Fruit fly (Drosophila melanogaster) whole organism, embryonic: ENCODE measurements around the gene CG14657.

ENCODE experiments used
- B-H2 ChIP-seq: fragments of 200-800 bp; sonication (Bioruptor generic); optimal IDR thresholded peaks from 2 replicates; lab custom pipeline; 2018; ENCODE audit warnings: missing biosample characterization, mild to moderate bottlenecking, missing genetic modification characterization
- CG10209 ChIP-seq: fragments of 200-800 bp; sonication (Bioruptor generic); optimal IDR thresholded peaks from 3 replicates; lab custom pipeline; 2017; ENCODE audit warnings: missing biosample characterization, mild to moderate bottlenecking, missing genetic modification characterization, missing genetic modification reagents
- CG1024 ChIP-seq: fragments of 200-800 bp; sonication (Bioruptor generic); IDR thresholded peaks from 2 replicates; pipeline ENCODE4 v1.3.6; 2022; ENCODE audit warnings: missing biosample characterization, missing genetic modification characterization
- CG11247 ChIP-seq: fragments of 200-800 bp; sonication (Bioruptor generic); IDR thresholded peaks from 2 replicates; pipeline ENCODE4 v1.3.6; 2022; ENCODE audit warnings: missing biosample characterization, missing genetic modification characterization
- CG11398 ChIP-seq: fragments of 200-800 bp; sonication (Bioruptor generic); optimal IDR thresholded peaks from 2 replicates; lab custom pipeline; 2016; ENCODE audit warnings: missing biosample characterization, missing genetic modification characterization
- CG12071 ChIP-seq: fragments of 200-800 bp; sonication (Bioruptor generic); optimal IDR thresholded peaks from 3 replicates; lab custom pipeline; 2018; ENCODE audit warnings: missing biosample characterization, mild to moderate bottlenecking, missing genetic modification characterization
- CG15479 ChIP-seq: fragments of 200-800 bp; sonication (Bioruptor generic); optimal IDR thresholded peaks from 3 replicates; lab custom pipeline; 2019; ENCODE audit warnings: missing biosample characterization, mild to moderate bottlenecking, missing genetic modification characterization, moderate library complexity
- CG1602 ChIP-seq: fragments of 200-800 bp; sonication (Bioruptor generic); optimal IDR thresholded peaks from 3 replicates; lab custom pipeline; 2016; ENCODE audit warnings: missing biosample characterization, missing genetic modification characterization
- CG17359 ChIP-seq: fragments of 200-800 bp; sonication (Bioruptor generic); optimal IDR thresholded peaks from 3 replicates; lab custom pipeline; 2018; ENCODE audit warnings: missing biosample characterization, mild to moderate bottlenecking, missing genetic modification characterization, moderate library complexity
- CG6683 ChIP-seq: fragments of 200-800 bp; sonication (Bioruptor generic); optimal IDR thresholded peaks from 2 replicates; lab custom pipeline; 2017; ENCODE audit warnings: missing biosample characterization, mild to moderate bottlenecking, missing genetic modification characterization, missing genetic modification reagents
- CG7271 ChIP-seq: fragments of 200-800 bp; sonication (Bioruptor generic); optimal IDR thresholded peaks from 2 replicates; lab custom pipeline; 2018; ENCODE audit warnings: missing biosample characterization, mild to moderate bottlenecking, missing genetic modification characterization, moderate library complexity
- CG7357 ChIP-seq: fragments of 200-800 bp; sonication (Bioruptor generic); IDR thresholded peaks from 3 replicates; pipeline ENCODE4 v1.3.6; 2022; ENCODE audit warnings: missing biosample characterization, missing genetic modification characterization
- CG8478 ChIP-seq: fragments of >200 bp; optimal IDR thresholded peaks from 2 replicates; lab custom pipeline; 2018
- CkIIα-i1 ChIP-seq: fragments of 200-800 bp; sonication (Bioruptor generic); IDR thresholded peaks from 2 replicates; pipeline ENCODE4 v1.3.6; 2022; ENCODE audit warnings: missing biosample characterization, missing genetic modification characterization
- Deaf1 ChIP-seq: fragments of 200-800 bp; optimal IDR thresholded peaks from 3 replicates; lab custom pipeline; 2019; ENCODE audit warnings: missing biosample characterization, mild to moderate bottlenecking, missing genetic modification characterization, moderate library complexity
- Doc2 ChIP-seq: fragments of 200-800 bp; sonication (Bioruptor generic); IDR thresholded peaks from 2 replicates; pipeline ENCODE4 v1.3.6; 2022; ENCODE audit warnings: missing biosample characterization, missing genetic modification characterization
- E2f1 ChIP-seq: fragments of 200-800 bp; sonication (Bioruptor generic); IDR thresholded peaks from 2 replicates; pipeline ENCODE4 v1.3.6; 2022; ENCODE audit warnings: missing biosample characterization, missing genetic modification characterization
- Elba2 ChIP-seq: fragments of 200-800 bp; sonication (Bioruptor generic); optimal IDR thresholded peaks from 3 replicates; lab custom pipeline; 2016; ENCODE audit warnings: missing biosample characterization, missing genetic modification characterization
- Ets65A ChIP-seq: fragments of 200-800 bp; sonication (Bioruptor generic); peaks from one replicate; lab custom pipeline; 2016; ENCODE audit warnings: missing biosample characterization, missing genetic modification characterization
- Hand ChIP-seq: fragments of 200-800 bp; sonication (Bioruptor generic); optimal IDR thresholded peaks from 2 replicates; lab custom pipeline; 2017; ENCODE audit warnings: mild to moderate bottlenecking, missing biosample characterization, missing genetic modification reagents, missing genetic modification characterization
- HmgD ChIP-seq: fragments of 200-800 bp; sonication (Bioruptor generic); optimal IDR thresholded peaks from 3 replicates; lab custom pipeline; 2016; ENCODE audit warnings: missing biosample characterization, missing genetic modification characterization
- Hr51 ChIP-seq, 2 experiments: fragments of 200-800 bp; sonication (Bioruptor generic); optimal IDR thresholded peaks; 2 replicates in 1 of 2; 3 replicates in 1 of 2; lab custom pipeline; 2016 to 2018; ENCODE audit warnings: missing biosample characterization in 2 of 2, missing genetic modification characterization in 2 of 2, mild to moderate bottlenecking in 1 of 2, moderate library complexity in 1 of 2
- Nf-YB ChIP-seq: fragments of 200-800 bp; sonication (Bioruptor generic); optimal IDR thresholded peaks from 3 replicates; lab custom pipeline; 2019; ENCODE audit warnings: missing biosample characterization, mild to moderate bottlenecking, missing genetic modification characterization, moderate library complexity
- Nf-YC ChIP-seq: fragments of 200-800 bp; optimal IDR thresholded peaks from 3 replicates; lab custom pipeline; 2019; ENCODE audit warnings: missing biosample characterization, mild to moderate bottlenecking, missing genetic modification characterization, moderate library complexity
- NfI ChIP-seq: fragments of 200-800 bp; sonication (Bioruptor generic); optimal IDR thresholded peaks from 3 replicates; lab custom pipeline; 2018; ENCODE audit warnings: missing biosample characterization, mild to moderate bottlenecking, missing genetic modification characterization, moderate library complexity
- Opbp ChIP-seq: fragments of 200-800 bp; sonication (Bioruptor generic); IDR thresholded peaks from 3 replicates; pipeline ENCODE4 v1.3.6; 2022; ENCODE audit warnings: missing biosample characterization, missing genetic modification characterization; ENCODE audit not compliant: partially characterized antibody
- Optix ChIP-seq: fragments of 200-800 bp; sonication (Bioruptor generic); IDR thresholded peaks from 3 replicates; pipeline ENCODE4 v1.3.6; 2022; ENCODE audit warnings: missing biosample characterization, missing genetic modification characterization
- Pdp1 ChIP-seq, 2 experiments: fragments of 200-800 bp; sonication (Bioruptor generic); optimal IDR thresholded peaks; 3 replicates each; lab custom pipeline; 2016; ENCODE audit warnings: missing biosample characterization in 2 of 2, missing genetic modification characterization in 2 of 2, mild to moderate bottlenecking in 1 of 2, moderate library complexity in 1 of 2
- abd-A ChIP-seq: fragments of 200-800 bp; sonication (Bioruptor generic); optimal IDR thresholded peaks from 3 replicates; lab custom pipeline; 2019; ENCODE audit warnings: missing biosample characterization, mild to moderate bottlenecking, missing genetic modification characterization, moderate library complexity
- bcd ChIP-seq: fragments of 200-800 bp; sonication (Bioruptor generic); optimal IDR thresholded peaks from 2 replicates; lab custom pipeline; 2017; ENCODE audit warnings: missing biosample characterization, mild to moderate bottlenecking, missing genetic modification characterization
- cg ChIP-seq: fragments of 200-800 bp; sonication (Bioruptor generic); optimal IDR thresholded peaks from 3 replicates; lab custom pipeline; 2019; ENCODE audit warnings: missing biosample characterization, mild to moderate bottlenecking, missing genetic modification characterization, moderate library complexity
- crol ChIP-seq: fragments of 200-800 bp; sonication (Bioruptor generic); IDR thresholded peaks from 2 replicates; pipeline ENCODE4 v1.3.6; 2022; ENCODE audit warnings: missing biosample characterization, missing genetic modification characterization
- crp ChIP-seq, 2 experiments: fragments of 200-800 bp; sonication (Bioruptor generic); optimal IDR thresholded peaks; 2 replicates in 1 of 2; 3 replicates in 1 of 2; lab custom pipeline; 2017; ENCODE audit warnings: missing biosample characterization in 2 of 2, missing genetic modification characterization in 2 of 2, mild to moderate bottlenecking in 1 of 2, moderate library complexity in 1 of 2
- ftz-f1 ChIP-seq: fragments of 200-800 bp; sonication (Bioruptor generic); optimal IDR thresholded peaks from 2 replicates; lab custom pipeline; 2016; ENCODE audit warnings: missing biosample characterization, missing genetic modification characterization
- h ChIP-seq: fragments of >200 bp; optimal IDR thresholded peaks from 2 replicates; lab custom pipeline; 2017
- jumu ChIP-seq: fragments of 200-800 bp; sonication (Bioruptor generic); optimal IDR thresholded peaks from 3 replicates; lab custom pipeline; 2016; ENCODE audit warnings: missing biosample characterization, missing genetic modification characterization
- luna ChIP-seq: fragments of 200-800 bp; sonication (Bioruptor generic); optimal IDR thresholded peaks from 2 replicates; lab custom pipeline; 2016; ENCODE audit warnings: missing biosample characterization, missing genetic modification characterization
- pita ChIP-seq: fragments of 200-800 bp; sonication (Bioruptor generic); optimal IDR thresholded peaks from 2 replicates; lab custom pipeline; 2017; ENCODE audit warnings: missing biosample characterization, mild to moderate bottlenecking, missing genetic modification characterization
- pros ChIP-seq: fragments of 200-800 bp; sonication (Bioruptor generic); optimal IDR thresholded peaks from 3 replicates; lab custom pipeline; 2019; ENCODE audit warnings: missing biosample characterization, mild to moderate bottlenecking, missing genetic modification characterization, moderate library complexity
- sens ChIP-seq: fragments of 200-800 bp; sonication (Bioruptor generic); peaks from one replicate; lab custom pipeline; 2016; ENCODE audit warnings: missing biosample characterization, missing genetic modification characterization
- seq ChIP-seq: fragments of 200-800 bp; sonication (Bioruptor generic); IDR thresholded peaks from 2 replicates; pipeline ENCODE4 v1.3.6; 2022; ENCODE audit warnings: missing biosample characterization, missing genetic modification characterization
- slp2 ChIP-seq: fragments of 200-800 bp; sonication (Bioruptor generic); optimal IDR thresholded peaks from 2 replicates; lab custom pipeline; 2016; ENCODE audit warnings: missing biosample characterization, missing genetic modification characterization
- so ChIP-seq: fragments of 200-800 bp; sonication (Bioruptor generic); IDR thresholded peaks from 3 replicates; pipeline ENCODE4 v1.3.6; 2022; ENCODE audit warnings: missing biosample characterization, missing genetic modification characterization
- tll ChIP-seq, 2 experiments: fragments of 200-800 bp in 1 of 2; fragments of >200 bp in 1 of 2; sonication (Bioruptor generic) in 1 of 2; optimal IDR thresholded peaks; 2 replicates each; lab custom pipeline; 2017 to 2019; ENCODE audit warnings: missing biosample characterization in 2 of 2, missing genetic modification characterization in 2 of 2, mild to moderate bottlenecking in 1 of 2, moderate library complexity in 1 of 2
- unc-4 ChIP-seq: fragments of 200-800 bp; sonication (Bioruptor generic); IDR thresholded peaks from 2 replicates; pipeline ENCODE4 v1.3.6; 2022; ENCODE audit warnings: missing biosample characterization, missing genetic modification characterization; ENCODE audit not compliant: partially characterized antibody
- usp ChIP-seq: fragments of >200 bp; optimal IDR thresholded peaks from 2 replicates; lab custom pipeline; 2017; ENCODE audit warnings: missing biosample characterization, missing genetic modification characterization
- vfl ChIP-seq: fragments of 200-800 bp; sonication (Bioruptor generic); optimal IDR thresholded peaks from 2 replicates; lab custom pipeline; 2016; ENCODE audit warnings: missing biosample characterization, missing genetic modification characterization
- wor ChIP-seq: fragments of 200-800 bp; sonication (Bioruptor generic); IDR thresholded peaks from 2 replicates; pipeline ENCODE4 v1.3.6; 2022; ENCODE audit warnings: missing biosample characterization, missing genetic modification characterization
- zen ChIP-seq: fragments of 200-800 bp; sonication (Bioruptor generic); optimal IDR thresholded peaks from 3 replicates; lab custom pipeline; 2018; ENCODE audit warnings: missing biosample characterization, mild to moderate bottlenecking, missing genetic modification characterization, moderate library complexity

The CG14657 gene

dm6 chr3R:4845353-4845752 is 24.1 kb upstream of the CG14657 start:
- no peak for TF ChIP-seq unc-4 (GFP tag; lab: Robert Waterston, UW)
- no peak for TF ChIP-seq CG12071 (GFP tag; lab: Kevin White, UChicago)
- TF ChIP-seq Nf-YC (tag; lab: Kevin White, UChicago) = peak; percentile 64
- TF ChIP-seq HmgD (GFP tag; lab: Kevin White, UChicago) = no peak
- TF ChIP-seq B-H2 (GFP tag; lab: Kevin White, UChicago) = no peak
- TF ChIP-seq tll (GFP tag; optimal IDR thresholded peaks at IDR 0.05; lab: Kevin White, UChicago) = peak in 1 of 2 experiments; percentile 80
- TF ChIP-seq E2f1 = no peak
- peak; percentile 57 for TF ChIP-seq pros (GFP tag; lab: Kevin White, UChicago)
- peak; percentile 83 for TF ChIP-seq zen
- TF ChIP-seq Nf-YB (GFP tag; lab: Kevin White, UChicago) = peak; percentile 57
- TF ChIP-seq Pdp1 (GFP tag; optimal IDR thresholded peaks at IDR 0.05; lab: Kevin White, UChicago) = no peak
- TF ChIP-seq, all 482 proteins: peak for 5

dm6 chr3R:4842958-4843357 is 21.7 kb upstream of the CG14657 start:
- TF ChIP-seq wor (GFP tag; lab: Robert Waterston, UW) (no peak), NfI (GFP tag; lab: Kevin White, UChicago) (no peak), Opbp (GFP tag; lab: Robert Waterston, UW) (no peak), CG17359 (no peak), usp (no peak), CG11398 (no peak), Elba2 (GFP tag; lab: Kevin White, UChicago) (no peak), CG7357 (no peak), abd-A (tag; lab: Kevin White, UChicago) (peak; percentile 19), Nf-YB (GFP tag; lab: Kevin White, UChicago) (peak; percentile 91), jumu (GFP tag; lab: Kevin White, UChicago) (no peak), CG7271 (tag; lab: Kevin White, UChicago) (no peak), cg (GFP tag; lab: Kevin White, UChicago) (no peak), Nf-YC (tag; lab: Kevin White, UChicago) (peak; percentile 95), Deaf1 (tag; lab: Kevin White, UChicago) (peak; percentile 93), ftz-f1 (no peak), seq (GFP tag; lab: Robert Waterston, UW) (peak; percentile 63), CG15479 (GFP tag; lab: Kevin White, UChicago) (no peak), vfl (GFP tag; lab: Kevin White, UChicago) (no peak), sens (GFP tag; lab: Kevin White, UChicago) (no peak), pita (GFP tag; lab: Kevin White, UChicago) (no peak), CG11247 (GFP tag; lab: Robert Waterston, UW) (0 out of 2 replicates have a peak, but pooled peaks have one; percentile 21), Ets65A (peak; percentile 4), slp2 (GFP tag; lab: Kevin White, UChicago) (no peak), CkIIα-i1 (GFP tag; lab: Robert Waterston, UW) (no peak), luna (no peak), crol (GFP tag; lab: Robert Waterston, UW) (peak; percentile 21; the same call in 1 of the 2 replicates), CG1602 (no peak), Optix (GFP tag; lab: Robert Waterston, UW) (0 out of 3 replicates have a peak, but pooled peaks have one; percentile 11), so (GFP tag; lab: Robert Waterston, UW) (no peak), h (lab: Kevin White, UChicago) (no peak), CG10209 (GFP tag; lab: Kevin White, UChicago) (no peak), Hand (GFP tag; lab: Kevin White, UChicago) (no peak), Doc2 (no peak), CG1024 (GFP tag; lab: Robert Waterston, UW) (no peak), bcd (no peak), CG8478 (no peak), crp (GFP tag; optimal IDR thresholded peaks at IDR 0.05; lab: Kevin White, UChicago) (no peak), Hr51 (GFP tag; optimal IDR thresholded peaks at IDR 0.05; lab: Kevin White, UChicago) (no peak), CG6683 (GFP tag; lab: Kevin White, UChicago) (no peak)
- TF ChIP-seq, all 482 proteins: peak for 9
